Worm (Caenorhabditis elegans) whole organism, midembryonic: ENCODE data around the gene F59A6.3.

Experiments used
- T22C8.4 ChIP-seq: fragments of 200-800 bp; sonication (Bioruptor generic); IDR thresholded peaks from 2 replicates; pipeline ENCODE4 v1.3.6; 2022; ENCODE audit warnings: missing genetic modification characterization, missing compliant biosample characterization
- cog-1 ChIP-seq: sonication (generic microtip); optimal IDR thresholded peaks from 2 replicates; lab custom pipeline; 2016; ENCODE audit warnings: missing genetic modification characterization, missing compliant biosample characterization
- flt-1 ChIP-seq: fragments of 200-800 bp; sonication (Bioruptor generic); IDR thresholded peaks from 2 replicates; pipeline ENCODE4 v1.3.6; 2022; ENCODE audit warnings: missing genetic modification characterization, missing compliant biosample characterization
- klf-2 ChIP-seq: fragments of 200-800 bp; sonication (Bioruptor generic); conservative IDR thresholded peaks from 2 replicates; pipeline ENCODE4 v1.3.6; 2022; ENCODE audit warnings: missing genetic modification reagents, missing genetic modification characterization, missing compliant biosample characterization
- med-1 ChIP-seq: sonication (generic microtip); optimal IDR thresholded peaks from 2 replicates; lab custom pipeline; 2017; ENCODE audit warnings: missing genetic modification characterization, mild to moderate bottlenecking, missing compliant biosample characterization, antibody characterized with exemption, missing genetic modification reagents; ENCODE audit not compliant: insufficient read depth
- ref-1 ChIP-seq: fragments of 200-800 bp; sonication (Bioruptor generic); conservative IDR thresholded peaks from 2 replicates; pipeline ENCODE4 v1.3.6; 2022; ENCODE audit warnings: missing genetic modification reagents, missing genetic modification characterization, missing compliant biosample characterization
- tab-1 ChIP-seq: fragments of 200-800 bp; sonication (Bioruptor generic); IDR thresholded peaks from 2 replicates; pipeline ENCODE4 v1.3.6; 2022; ENCODE audit warnings: missing genetic modification characterization, missing compliant biosample characterization
- ztf-23 ChIP-seq: fragments of 200-800 bp; sonication (Bioruptor generic); IDR thresholded peaks from 2 replicates; pipeline ENCODE4 v1.3.6; 2022; ENCODE audit warnings: missing genetic modification reagents, missing genetic modification characterization, missing compliant biosample characterization
- ztf-29 ChIP-seq: fragments of 200-800 bp; sonication (Bioruptor generic); IDR thresholded peaks from 2 replicates; pipeline ENCODE4 v1.3.6; 2022; ENCODE audit warnings: missing genetic modification reagents, missing genetic modification characterization, missing compliant biosample characterization

DNA sequence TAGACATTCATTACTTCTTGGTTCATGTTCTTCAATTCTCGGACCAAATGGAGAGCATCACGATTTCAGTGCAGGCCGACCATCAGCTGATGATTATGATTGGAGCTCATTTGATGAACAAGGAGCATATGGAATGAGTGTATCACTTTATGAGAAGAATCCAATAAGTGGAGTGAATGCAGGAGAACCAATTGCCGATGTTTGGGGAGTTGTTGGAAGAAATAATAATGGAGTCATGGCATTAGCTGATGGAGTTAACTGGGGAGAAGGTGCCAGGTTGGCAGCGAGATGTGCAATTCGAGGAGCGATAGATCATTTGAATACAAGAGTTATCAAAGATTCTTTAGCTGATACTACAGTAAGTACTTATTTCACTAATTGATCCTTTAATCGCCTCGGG is 42.6 kb downstream of the F59A6.3 start:
- TF ChIP-seq flt-1 (GFP tag; lab: Robert Waterston, UW) (no peak), ztf-23 (GFP tag; lab: Robert Waterston, UW) (no peak), med-1 (GFP tag; lab: Kevin White, UChicago) (no peak), cog-1 (tag; lab: Kevin White, UChicago) (no peak), T22C8.4 (no peak), ref-1 (no peak), klf-2 (GFP tag; lab: Robert Waterston, UW) (no peak), tab-1 (GFP tag; lab: Robert Waterston, UW) (no peak), ztf-29 (GFP tag; lab: Robert Waterston, UW) (no peak)
